Worm (Caenorhabditis elegans): ENCODE data around the gene kin-5.

kin-5 gene

ce11 chrIV:10006792-10007191 lies 37.8 kb upstream of the kin-5 start, which contains the start of gene C47E12.13:
TSS of gene C47E12.13 (minus strand) at chrIV:10006892.
- TF ChIP-seq isw-1 (GFP tag; IDR thresholded peaks at IDR 0.05) (no peak), vab-15 (tag; optimal IDR thresholded peaks at IDR 0.05) (no peak), nhr-47 (tag; optimal IDR thresholded peaks at IDR 0.05) (no peak), mep-1 (tag; optimal IDR thresholded peaks at IDR 0.05) (no peak), sup-37 (GFP tag; optimal IDR thresholded peaks at IDR 0.05) (no peak), lin-15B (tag; optimal IDR thresholded peaks at IDR 0.05) (no peak), hpl-2 (GFP tag; optimal IDR thresholded peaks at IDR 0.05) (no peak)

ce11 chrIV:10003372-10003771 lies 34.4 kb upstream of the kin-5 start, which contains the start of the genes C47E12.2 and sars-1:
TSS of gene C47E12.2 (minus strand) at chrIV:10003502.
TSS of gene sars-1 (plus strand) at chrIV:10003726.
- TF ChIP-seq mab-9 (GFP tag; IDR thresholded peaks at IDR 0.05) (no peak), lir-3 (tag; optimal IDR thresholded peaks at IDR 0.05; ENCODE audit: poor library complexity) (no peak), lin-35 (GFP tag; optimal IDR thresholded peaks at IDR 0.05) (peak; percentile 31 to 47), ceh-63 (GFP tag; optimal IDR thresholded peaks at IDR 0.05) (no peak), aly-2 (tag; optimal IDR thresholded peaks at IDR 0.05) (no peak), fkh-8 (tag; optimal IDR thresholded peaks at IDR 0.05) (no peak), jun-1 (tag; optimal IDR thresholded peaks at IDR 0.05) (no peak), lin-15B (tag; optimal IDR thresholded peaks at IDR 0.05) (peak; percentile 20), mef-2 (tag; optimal IDR thresholded peaks at IDR 0.05) (no peak), ztf-11 (tag; optimal IDR thresholded peaks at IDR 0.05) (no peak), Y116A8C.19 (tag; optimal IDR thresholded peaks at IDR 0.05; ENCODE audit: borderline replicate concordance) (no peak), ets-5 (GFP tag; IDR thresholded peaks at IDR 0.05) (no peak), nhr-28 (tag; optimal IDR thresholded peaks at IDR 0.05) (no peak), ceh-88 (GFP tag; IDR thresholded peaks at IDR 0.05) (no peak), egl-27 (tag; optimal IDR thresholded peaks at IDR 0.05) (no peak), elt-2 (tag; optimal IDR thresholded peaks at IDR 0.05) (no peak), nhr-85 (tag) (no peak), vab-15 (tag; optimal IDR thresholded peaks at IDR 0.05) (no peak), tlp-1 (tag; optimal IDR thresholded peaks at IDR 0.05) (no peak), unc-98 (GFP tag; IDR thresholded peaks at IDR 0.05) (no peak), rnt-1 (tag; optimal IDR thresholded peaks at IDR 0.05) (no peak), dsc-1 (tag; optimal IDR thresholded peaks at IDR 0.05) (no peak), ztf-4 (tag; optimal IDR thresholded peaks at IDR 0.05) (no peak), sup-37 (GFP tag; optimal IDR thresholded peaks at IDR 0.05) (no peak), lin-13 (GFP tag; optimal IDR thresholded peaks at IDR 0.05) (no peak), nhr-11 (tag; optimal IDR thresholded peaks at IDR 0.05) (no peak), snu-23 (GFP tag; optimal IDR thresholded peaks at IDR 0.05) (peak; percentile 37), grh-1 (GFP tag; IDR thresholded peaks at IDR 0.05) (no peak), aha-1 (tag; optimal IDR thresholded peaks at IDR 0.05) (no peak), sox-4 (tag; optimal IDR thresholded peaks at IDR 0.05) (no peak), ceh-90 (tag; optimal IDR thresholded peaks at IDR 0.05) (no peak), sptf-1 (tag; optimal IDR thresholded peaks at IDR 0.05) (no peak), unc-130 (tag; optimal IDR thresholded peaks at IDR 0.05) (no peak), nhr-84 (tag; optimal IDR thresholded peaks at IDR 0.05) (no peak), ceh-82 (tag; optimal IDR thresholded peaks at IDR 0.05) (peak in 1 of 3 experiments; percentile 24), F16B12.6 (tag; optimal IDR thresholded peaks at IDR 0.05) (peak; percentile 87), fkh-4 (tag; optimal IDR thresholded peaks at IDR 0.05; ENCODE audit: borderline replicate concordance) (no peak), fkh-10 (GFP tag; optimal IDR thresholded peaks at IDR 0.05) (no peak), efl-3 (GFP tag; optimal IDR thresholded peaks at IDR 0.05) (no peak), dpl-1 (GFP tag; optimal IDR thresholded peaks at IDR 0.05) (peak in 2 of 3 experiments; percentile 11 to 46), C04F5.9 (tag; optimal IDR thresholded peaks at IDR 0.05) (no peak), pag-3 (tag; optimal IDR thresholded peaks at IDR 0.05; ENCODE audit: borderline replicate concordance, insufficient read depth) (no peak), unc-62 (GFP tag; optimal IDR thresholded peaks at IDR 0.05) (no peak), ces-1 (GFP tag; optimal IDR thresholded peaks at IDR 0.05) (no peak), nhr-12 (tag; optimal IDR thresholded peaks at IDR 0.05) (no peak), hlh-17 (GFP tag; optimal IDR thresholded peaks at IDR 0.05; ENCODE audit: borderline replicate concordance) (no peak), lin-14 (GFP tag; optimal IDR thresholded peaks at IDR 0.05) (no peak)

Data from whole organism, L1 larva.